Fruit fly (Drosophila melanogaster) whole organism, wandering third instar larva: Measurements from ENCODE around the gene CG17380.

Experiments
- Abd-B ChIP-seq: fragments of >200 bp; optimal IDR thresholded peaks from 2 replicates; lab custom pipeline; 2017; ENCODE audit warnings: missing biosample characterization, missing genetic modification characterization
- CG32264 ChIP-seq: fragments of 200-800 bp; sonication (Bioruptor generic); optimal IDR thresholded peaks from 2 replicates; lab custom pipeline; 2016; ENCODE audit warnings: missing biosample characterization, missing genetic modification characterization
- CrebA ChIP-seq: fragments of 200-800 bp; sonication (Bioruptor generic); optimal IDR thresholded peaks from 2 replicates; lab custom pipeline; 2016; ENCODE audit warnings: missing biosample characterization, mild to moderate bottlenecking, missing genetic modification characterization, borderline replicate concordance
- Dfd ChIP-seq: fragments of >200 bp; optimal IDR thresholded peaks from 2 replicates; lab custom pipeline; 2017; ENCODE audit warnings: missing biosample characterization, missing genetic modification characterization
- HLH106 ChIP-seq: fragments of 200-800 bp; optimal IDR thresholded peaks from 3 replicates; lab custom pipeline; 2019; ENCODE audit warnings: missing biosample characterization, mild to moderate bottlenecking, missing genetic modification characterization, moderate library complexity
- Hnf4 ChIP-seq: fragments of 200-800 bp; sonication (Bioruptor generic); optimal IDR thresholded peaks from 2 replicates; lab custom pipeline; 2016; ENCODE audit warnings: missing biosample characterization, mild to moderate bottlenecking, missing genetic modification characterization
- Hr78 ChIP-seq: fragments of >200 bp; optimal IDR thresholded peaks from 2 replicates; lab custom pipeline; 2017; ENCODE audit warnings: missing biosample characterization, missing genetic modification characterization
- Hr83 ChIP-seq: fragments of 200-300 bp; sonication (Bioruptor generic); optimal IDR thresholded peaks from 2 replicates; lab custom pipeline; 2016; ENCODE audit warnings: missing biosample characterization, mild to moderate bottlenecking, missing genetic modification characterization, moderate library complexity; ENCODE audit not compliant: poor library complexity, severe bottlenecking
- Mio ChIP-seq: sonication (Bioruptor generic); optimal IDR thresholded peaks from 2 replicates; lab custom pipeline; 2016; ENCODE audit warnings: missing biosample characterization, missing genetic modification characterization
- Myc ChIP-seq: fragments of >200 bp; optimal IDR thresholded peaks from 2 replicates; lab custom pipeline; 2017
- N ChIP-seq: fragments of >200 bp; optimal IDR thresholded peaks from 2 replicates; lab custom pipeline; 2018; ENCODE audit warnings: missing biosample characterization, missing external identifiers, missing genetic modification characterization
- Rel ChIP-seq, 2 experiments: fragments of 200-800 bp; sonication (Bioruptor generic) in 1 of 2; optimal IDR thresholded peaks; 2 replicates in 1 of 2; 3 replicates in 1 of 2; lab custom pipeline; 2016 to 2019; ENCODE audit warnings: mild to moderate bottlenecking in 2 of 2, missing biosample characterization in 2 of 2, missing genetic modification characterization in 2 of 2, moderate library complexity in 1 of 2
- Vsx2 ChIP-seq: fragments of 200-300, 225-300 bp; sonication (Bioruptor generic); optimal IDR thresholded peaks from 2 replicates; lab custom pipeline; 2018; ENCODE audit warnings: missing biosample characterization, missing genetic modification characterization; ENCODE audit not compliant: partially characterized antibody
- br ChIP-seq: fragments of 200-800 bp; sonication (Bioruptor generic); optimal IDR thresholded peaks from 2 replicates; lab custom pipeline; 2016; ENCODE audit warnings: missing biosample characterization, missing genetic modification characterization
- brk ChIP-seq: fragments of 200-800 bp; sonication (Bioruptor generic); optimal IDR thresholded peaks from 2 replicates; lab custom pipeline; 2016; ENCODE audit warnings: missing biosample characterization, mild to moderate bottlenecking, missing genetic modification characterization
- dl ChIP-seq, 2 experiments: fragments of 175-275, 200-275 bp in 1 of 2; fragments of 200-275 bp in 1 of 2; sonication (Bioruptor generic); optimal IDR thresholded peaks; lab custom pipeline; 2018; ENCODE audit warnings: mild to moderate bottlenecking in 2 of 2, missing biosample characterization in 2 of 2, missing genetic modification characterization in 2 of 2, moderate library complexity in 2 of 2; ENCODE audit not compliant: partially characterized antibody in 2 of 2, insufficient read depth in 1 of 2
- dmrt93B ChIP-seq: fragments of 200-800 bp; sonication (Bioruptor generic); optimal IDR thresholded peaks from 2 replicates; lab custom pipeline; 2018; ENCODE audit warnings: missing biosample characterization, mild to moderate bottlenecking, missing genetic modification characterization
- foxo ChIP-seq, 2 experiments: fragments of 200-800 bp; sonication (Bioruptor generic); optimal IDR thresholded peaks; 2 replicates in 1 of 2; 3 replicates in 1 of 2; lab custom pipeline; 2016 to 2017; ENCODE audit warnings: missing biosample characterization in 2 of 2, missing genetic modification characterization in 2 of 2
- fru ChIP-seq: fragments of 200-800 bp; sonication (Bioruptor generic); optimal IDR thresholded peaks from 3 replicates; lab custom pipeline; 2016; ENCODE audit warnings: missing biosample characterization, mild to moderate bottlenecking, missing genetic modification characterization
- h ChIP-seq: fragments of 200-800 bp; sonication (Bioruptor generic); optimal IDR thresholded peaks from 3 replicates; lab custom pipeline; 2016; ENCODE audit warnings: missing biosample characterization, mild to moderate bottlenecking, missing genetic modification characterization
- jim ChIP-seq: fragments of 175-275, 200-325 bp; sonication (Bioruptor generic); optimal IDR thresholded peaks from 2 replicates; lab custom pipeline; 2016; ENCODE audit warnings: missing biosample characterization, mild to moderate bottlenecking, missing genetic modification characterization
- lola ChIP-seq: fragments of >200 bp; optimal IDR thresholded peaks from 2 replicates; lab custom pipeline; 2017; ENCODE audit warnings: missing biosample characterization, missing genetic modification characterization
- psq ChIP-seq: fragments of 200-800 bp; sonication (Bioruptor generic); optimal IDR thresholded peaks from 3 replicates; lab custom pipeline; 2017; ENCODE audit warnings: missing biosample characterization, mild to moderate bottlenecking, missing genetic modification characterization, moderate library complexity
- rgr ChIP-seq: fragments of 200-800 bp; sonication (Bioruptor generic); optimal IDR thresholded peaks from 3 replicates; lab custom pipeline; 2016; ENCODE audit warnings: missing biosample characterization, mild to moderate bottlenecking, missing genetic modification characterization
- sage ChIP-seq: fragments of 200-800 bp; sonication (Bioruptor generic); optimal IDR thresholded peaks from 2 replicates; lab custom pipeline; 2016; ENCODE audit warnings: missing biosample characterization, mild to moderate bottlenecking, missing genetic modification characterization
- sv ChIP-seq: fragments of 200-800 bp; sonication (Bioruptor generic); optimal IDR thresholded peaks from 3 replicates; lab custom pipeline; 2016; ENCODE audit warnings: missing biosample characterization, missing genetic modification characterization
- tai ChIP-seq: sonication (Bioruptor generic); optimal IDR thresholded peaks from 2 replicates; lab custom pipeline; 2016; ENCODE audit warnings: missing biosample characterization, missing genetic modification characterization
- usp ChIP-seq: fragments of >200 bp; optimal IDR thresholded peaks from 2 replicates; lab custom pipeline; 2017; ENCODE audit warnings: missing biosample characterization, missing genetic modification characterization
- woc ChIP-seq: sonication (Bioruptor generic); optimal IDR thresholded peaks from 2 replicates; lab custom pipeline; 2016; ENCODE audit warnings: missing biosample characterization, mild to moderate bottlenecking, missing genetic modification characterization

CG17380 gene

dm6 chr3R:23392235-23392634, 11.3 kb downstream of the CG17380 start:
- TF ChIP-seq dmrt93B (GFP tag; lab: Kevin White, UChicago) (no peak), woc (no peak), Myc (lab: Kevin White, UChicago) (no peak)
- TF ChIP-seq, all 38 proteins: peak for 0

dm6 chr3R:23390769-23391309, 12.7 kb downstream of the CG17380 start:
- no peak for TF ChIP-seq sage (GFP tag; lab: Kevin White, UChicago)
- TF ChIP-seq foxo (GFP tag; optimal IDR thresholded peaks at IDR 0.05; lab: Kevin White, UChicago) = no peak
- TF ChIP-seq HLH106 = no peak
- TF ChIP-seq woc = no peak
- no peak for TF ChIP-seq Hr83 (GFP tag; lab: Kevin White, UChicago)

dm6 chr3R:23388798-23389197, 14.7 kb downstream of the CG17380 start, which contains the start of gene CG31515:
Gene CG31515 (minus strand): TSS chr3R:23388898.
- TF ChIP-seq Hnf4 (GFP tag; lab: Kevin White, UChicago) = no peak
- no peak for TF ChIP-seq CrebA (GFP tag; lab: Kevin White, UChicago)
- TF ChIP-seq Abd-B (GFP tag; lab: Kevin White, UChicago) = no peak

dm6 chr3R:23386907-23387306, 16.6 kb downstream of the CG17380 start:
- TF ChIP-seq Mio (no peak), rgr (no peak)

- peak; percentile 50 for TF ChIP-seq Vsx2 (GFP tag; lab: Kevin White, UChicago)
- TF ChIP-seq N = no peak
- peak; percentile 96 for TF ChIP-seq fru (GFP tag; lab: Kevin White, UChicago)
- no peak for TF ChIP-seq brk (GFP tag; lab: Kevin White, UChicago)
- TF ChIP-seq Dfd (GFP tag; lab: Kevin White, UChicago) = no peak
- TF ChIP-seq dl (GFP tag; optimal IDR thresholded peaks at IDR 0.05; lab: Kevin White, UChicago; ENCODE audit: insufficient read depth in 1 of 2, partially characterized antibody in 2 of 2) = no peak
- no peak for TF ChIP-seq dmrt93B (GFP tag; lab: Kevin White, UChicago)
- no peak for TF ChIP-seq Rel (GFP tag; optimal IDR thresholded peaks at IDR 0.05; lab: Kevin White, UChicago)
- TF ChIP-seq Rel (tag; optimal IDR thresholded peaks at IDR 0.05; lab: Kevin White, UChicago) = no peak
- TF ChIP-seq h (GFP tag; lab: Kevin White, UChicago) = no peak
- TF ChIP-seq, all 38 proteins: peak for 2
Observed at dm6 chr3R:23386021-23386457, 17.5 kb downstream of the CG17380 start.

- TF ChIP-seq Vsx2 (GFP tag; lab: Kevin White, UChicago) (no peak), Hr83 (GFP tag; lab: Kevin White, UChicago) (no peak), usp (GFP tag; lab: Kevin White, UChicago) (no peak), Rel (GFP tag; optimal IDR thresholded peaks at IDR 0.05; lab: Kevin White, UChicago) (no peak), Rel (tag; optimal IDR thresholded peaks at IDR 0.05; lab: Kevin White, UChicago) (no peak), br (GFP tag; lab: Kevin White, UChicago) (no peak), CG32264 (GFP tag; lab: Kevin White, UChicago) (no peak), lola (no peak), brk (GFP tag; lab: Kevin White, UChicago) (no peak)
Observed at dm6 chr3R:23384591-23385260, 18.8 kb downstream of the CG17380 start, which contains the start of gene CG4393. Gene CG4393 (minus strand): TSS chr3R:23384777.

dm6 chr3R:23383723-23384122, 19.8 kb downstream of the CG17380 start:
- TF ChIP-seq sage (GFP tag; lab: Kevin White, UChicago) = no peak
- no peak for TF ChIP-seq usp (GFP tag; lab: Kevin White, UChicago)
- no peak for TF ChIP-seq lola
- no peak for TF ChIP-seq psq (GFP tag; lab: Kevin White, UChicago)
- no peak for TF ChIP-seq Hr83 (GFP tag; lab: Kevin White, UChicago)
- TF ChIP-seq sv (GFP tag; lab: Kevin White, UChicago) = no peak
- no peak for TF ChIP-seq Hr78 (GFP tag; lab: Kevin White, UChicago)
- no peak for TF ChIP-seq Rel (GFP tag; optimal IDR thresholded peaks at IDR 0.05; lab: Kevin White, UChicago)
- TF ChIP-seq Rel (tag; optimal IDR thresholded peaks at IDR 0.05; lab: Kevin White, UChicago) = no peak
- TF ChIP-seq Myc (lab: Kevin White, UChicago) = no peak
- no peak for TF ChIP-seq jim
- no peak for TF ChIP-seq CG32264 (GFP tag; lab: Kevin White, UChicago)
- no peak for TF ChIP-seq tai
